Worm (Caenorhabditis elegans): Measurements from ENCODE around the gene C27B7.5.

The C27B7.5 gene

ce11 chrIV:8881181-8881580 lies 20.3 kb upstream of the C27B7.5 start, which contains the start of gene C09G9.8:
TSS of gene C09G9.8 (plus strand) at chrIV:8881481.
- no peak for TF ChIP-seq ztf-4 (tag; optimal IDR thresholded peaks at IDR 0.05)
- TF ChIP-seq ceh-82 (tag; optimal IDR thresholded peaks at IDR 0.05) = no peak
- no peak for TF ChIP-seq zag-1 (tag; optimal IDR thresholded peaks at IDR 0.05)
- TF ChIP-seq mab-5 (tag; optimal IDR thresholded peaks at IDR 0.05) = no peak
- no peak for TF ChIP-seq elt-3 (tag; optimal IDR thresholded peaks at IDR 0.05)
- no peak for TF ChIP-seq skn-1 (tag; optimal IDR thresholded peaks at IDR 0.05)
- no peak for TF ChIP-seq F13H6.1 (tag; optimal IDR thresholded peaks at IDR 0.05)
- TF ChIP-seq sma-9 (GFP tag; optimal IDR thresholded peaks at IDR 0.05) = no peak
- no peak for TF ChIP-seq sma-9 (tag; optimal IDR thresholded peaks at IDR 0.05)
- no peak for TF ChIP-seq alr-1 (tag; optimal IDR thresholded peaks at IDR 0.05)
- no peak for TF ChIP-seq blmp-1 (tag; optimal IDR thresholded peaks at IDR 0.05; ENCODE audit: insufficient read depth)
- TF ChIP-seq ceh-16 (tag; optimal IDR thresholded peaks at IDR 0.05) = no peak
- TF ChIP-seq nhr-237 (tag; optimal IDR thresholded peaks at IDR 0.05) = no peak
- TF ChIP-seq ztf-11 (tag; optimal IDR thresholded peaks at IDR 0.05) = no peak
- no peak for TF ChIP-seq ama-1 (optimal IDR thresholded peaks at IDR 0.05)
- TF ChIP-seq snpc-4 (tag; optimal IDR thresholded peaks at IDR 0.05) = no peak
- no peak for TF ChIP-seq nhr-129 (tag; optimal IDR thresholded peaks at IDR 0.05)

- TF ChIP-seq lsy-2 (tag; optimal IDR thresholded peaks at IDR 0.05) (no peak), R02D3.7 (tag; optimal IDR thresholded peaks at IDR 0.05) (no peak), sma-9 (GFP tag; optimal IDR thresholded peaks at IDR 0.05) (no peak), sma-9 (tag; optimal IDR thresholded peaks at IDR 0.05) (no peak), elt-1 (tag; optimal IDR thresholded peaks at IDR 0.05) (no peak), ZK546.5 (tag; optimal IDR thresholded peaks at IDR 0.05) (no peak), ama-1 (optimal IDR thresholded peaks at IDR 0.05) (no peak), crh-2 (tag; optimal IDR thresholded peaks at IDR 0.05) (no peak), unc-62 (GFP tag; optimal IDR thresholded peaks at IDR 0.05) (no peak), mbf-1 (tag; optimal IDR thresholded peaks at IDR 0.05) (no peak)
Measured at ce11 chrIV:8886228-8886627, 15.2 kb upstream of the C27B7.5 start, which contains the start of gene C09G9.5. TSS of gene C09G9.5 (plus strand) at chrIV:8886528.

ce11 chrIV:8888525-8889026 lies 12.9 kb upstream of the C27B7.5 start, which contains the start of gene oma-1:
TSS of gene oma-1 (plus strand) at chrIV:8888976.
- no peak for TF ChIP-seq unc-62 (GFP tag; optimal IDR thresholded peaks at IDR 0.05)
- TF ChIP-seq fos-1 (tag; optimal IDR thresholded peaks at IDR 0.05) = no peak
- TF ChIP-seq blmp-1 (tag; optimal IDR thresholded peaks at IDR 0.05; ENCODE audit: insufficient read depth) = no peak
- no peak for TF ChIP-seq mdl-1 (tag; optimal IDR thresholded peaks at IDR 0.05)
- TF ChIP-seq skn-1 (tag; optimal IDR thresholded peaks at IDR 0.05) = no peak
- TF ChIP-seq ceh-16 (tag; optimal IDR thresholded peaks at IDR 0.05) = no peak
- no peak for TF ChIP-seq mab-5 (tag; optimal IDR thresholded peaks at IDR 0.05)
- TF ChIP-seq ZK546.5 (tag; optimal IDR thresholded peaks at IDR 0.05) = no peak
- TF ChIP-seq nhr-129 (tag; optimal IDR thresholded peaks at IDR 0.05) = no peak
- no peak for TF ChIP-seq Y55F3AM.14 (GFP tag; optimal IDR thresholded peaks at IDR 0.05)
- TF ChIP-seq nhr-10 (tag; optimal IDR thresholded peaks at IDR 0.05) = no peak
- no peak for TF ChIP-seq alr-1 (tag; optimal IDR thresholded peaks at IDR 0.05)
- no peak for TF ChIP-seq snpc-4 (tag; optimal IDR thresholded peaks at IDR 0.05)
- no peak for TF ChIP-seq ceh-82 (tag; optimal IDR thresholded peaks at IDR 0.05)

- TF ChIP-seq gmeb-1 (tag; optimal IDR thresholded peaks at IDR 0.05) (peak; percentile 89), nhr-25 (tag; optimal IDR thresholded peaks at IDR 0.05) (peak; percentile 71), crh-2 (tag; optimal IDR thresholded peaks at IDR 0.05) (peak; percentile 80), snpc-4 (tag; optimal IDR thresholded peaks at IDR 0.05) (peak; percentile 25), unc-55 (GFP tag; optimal IDR thresholded peaks at IDR 0.05) (peak; percentile 90), fos-1 (tag; optimal IDR thresholded peaks at IDR 0.05) (peak; percentile 40), skn-1 (tag; optimal IDR thresholded peaks at IDR 0.05) (no peak), nhr-21 (tag; optimal IDR thresholded peaks at IDR 0.05) (peak; percentile 56), ceh-82 (tag; optimal IDR thresholded peaks at IDR 0.05) (no peak), mab-5 (tag; optimal IDR thresholded peaks at IDR 0.05) (peak; percentile 20), elt-1 (tag; optimal IDR thresholded peaks at IDR 0.05) (no peak), unc-39 (tag; optimal IDR thresholded peaks at IDR 0.05) (no peak), sem-4 (tag; optimal IDR thresholded peaks at IDR 0.05) (peak; percentile 56), blmp-1 (tag; optimal IDR thresholded peaks at IDR 0.05; ENCODE audit: insufficient read depth) (no peak), ztf-4 (tag; optimal IDR thresholded peaks at IDR 0.05) (peak; percentile 4), mdl-1 (tag; optimal IDR thresholded peaks at IDR 0.05) (no peak), nhr-10 (tag; optimal IDR thresholded peaks at IDR 0.05) (peak; percentile 32), sma-9 (GFP tag; optimal IDR thresholded peaks at IDR 0.05) (peak; percentile 75), sma-9 (tag; optimal IDR thresholded peaks at IDR 0.05) (no peak), ZK546.5 (tag; optimal IDR thresholded peaks at IDR 0.05) (no peak), ceh-16 (tag; optimal IDR thresholded peaks at IDR 0.05) (no peak), nhr-129 (tag; optimal IDR thresholded peaks at IDR 0.05) (peak; percentile 72), F13H6.1 (tag; optimal IDR thresholded peaks at IDR 0.05) (peak; percentile 67), sma-3 (GFP tag; optimal IDR thresholded peaks at IDR 0.05) (peak; percentile 70), nhr-6 (tag; optimal IDR thresholded peaks at IDR 0.05) (peak; percentile 62), lin-11 (tag; optimal IDR thresholded peaks at IDR 0.05) (peak; percentile 38), ztf-1 (GFP tag; conservative IDR thresholded peaks at IDR 0.05) (no peak), mbf-1 (tag; optimal IDR thresholded peaks at IDR 0.05) (no peak), nhr-23 (tag; optimal IDR thresholded peaks at IDR 0.05) (no peak), C34F6.9 (tag; optimal IDR thresholded peaks at IDR 0.05) (peak; percentile 91), lsy-2 (tag; optimal IDR thresholded peaks at IDR 0.05) (peak; percentile 60 to 90), lin-13 (GFP tag; optimal IDR thresholded peaks at IDR 0.05) (peak; percentile 72)
Measured at ce11 chrIV:8891131-8891530, 10.3 kb upstream of the C27B7.5 start, which contains the start of gene spr-2. TSS of gene spr-2 (plus strand) at chrIV:8891462.

Data from whole organism, L2 larva.